Fruit fly (Drosophila melanogaster): ENCODE data around the gene Eig71Eb.
A peak's percentile ranks its signal among the peaks of the same experiment; 100 is the strongest.

Eig71Eb gene

dm6 chr3L:15665741-15666140 is 16.0 kb downstream of the Eig71Eb start:
- TF ChIP-seq noc (tag; optimal IDR thresholded peaks at IDR 0.05), result no peak

dm6 chr3L:15669939-15670338 is 20.2 kb downstream of the Eig71Eb start:
- no peak for TF ChIP-seq noc (tag; optimal IDR thresholded peaks at IDR 0.05)

- TF ChIP-seq noc (tag; optimal IDR thresholded peaks at IDR 0.05), result no peak
These were observed 20.7 kb downstream of the Eig71Eb start for dm6 chr3L:15670455-15670854.

DNA sequence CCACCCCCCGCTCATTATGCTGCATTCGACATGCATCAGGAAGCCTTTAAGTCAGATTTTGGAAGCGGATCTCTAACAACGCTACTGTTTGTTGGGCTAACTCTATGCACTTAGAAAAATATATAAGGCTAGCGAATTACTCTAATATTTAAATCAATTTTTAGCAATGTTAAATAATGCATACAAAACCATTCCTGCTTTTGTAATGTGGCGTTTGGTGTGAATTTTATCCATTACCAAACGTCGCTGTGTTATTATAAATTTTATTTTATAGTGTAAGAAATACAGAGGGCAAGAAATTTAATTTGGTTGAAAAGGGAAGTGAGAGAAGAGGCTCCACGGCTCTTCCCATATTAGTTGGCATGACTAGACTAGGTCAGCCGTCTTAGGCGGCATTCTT is 23.1 kb downstream of the Eig71Eb start:
- no peak for TF ChIP-seq noc (tag; optimal IDR thresholded peaks at IDR 0.05)

DNA sequence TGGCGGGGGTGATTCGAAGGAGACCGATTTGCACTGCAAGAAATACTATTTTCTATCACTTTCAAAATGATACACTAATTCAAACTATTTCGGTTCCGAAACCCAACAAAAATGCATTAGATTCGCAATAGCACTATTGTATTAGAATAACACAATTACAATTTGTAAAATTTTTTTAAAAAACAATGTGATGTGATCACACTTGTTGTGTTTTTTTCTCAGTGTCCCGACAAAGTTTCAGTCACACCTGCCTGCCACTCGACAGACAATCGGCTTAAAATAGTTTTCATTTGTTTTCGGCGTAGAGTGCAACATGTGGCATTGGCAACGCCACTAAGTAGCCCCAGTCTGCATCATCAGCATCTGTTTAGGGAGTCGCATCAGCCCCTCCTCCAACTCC is 25.4 kb downstream of the Eig71Eb start:
- TF ChIP-seq noc (tag; optimal IDR thresholded peaks at IDR 0.05), result no peak

DNA sequence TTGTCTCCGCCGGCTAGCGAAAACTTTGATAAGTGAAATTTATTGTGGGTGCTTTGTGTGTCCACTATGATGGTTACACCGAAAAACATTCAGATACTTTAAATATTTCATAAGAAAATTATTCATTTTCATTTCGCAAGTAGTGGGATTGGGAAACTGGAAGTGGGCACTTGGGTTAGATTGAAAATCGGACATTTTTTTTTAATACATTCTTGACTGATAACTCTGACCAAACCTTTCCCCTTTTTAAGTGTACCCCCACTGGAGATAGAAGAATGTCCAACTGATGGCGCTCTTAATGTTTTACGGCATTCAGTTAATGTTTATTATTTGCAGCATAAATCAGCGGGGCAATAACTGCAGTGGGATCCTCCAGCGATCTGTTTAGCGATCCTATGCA is 27.9 kb downstream of the Eig71Eb start:
- TF ChIP-seq noc (tag; optimal IDR thresholded peaks at IDR 0.05), result no peak

DNA sequence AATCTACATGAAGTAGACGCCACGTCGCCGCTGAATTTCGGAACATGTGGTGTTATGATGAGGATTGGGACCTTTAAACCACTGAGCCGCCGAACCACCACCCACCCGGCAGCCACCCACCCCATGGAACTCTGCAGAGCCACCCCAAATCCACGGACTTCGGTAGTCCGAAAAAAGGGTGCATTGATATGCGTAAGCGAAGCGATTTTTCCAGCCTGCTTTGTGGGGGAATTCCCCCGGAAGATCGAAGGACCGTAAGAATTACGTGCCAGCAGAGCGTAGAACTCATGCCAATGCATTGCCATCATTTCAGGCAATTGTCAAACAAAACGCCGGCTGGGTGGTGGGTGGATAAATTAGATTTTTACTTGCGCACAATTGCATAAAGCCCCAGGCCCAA is 28.5 kb downstream of the Eig71Eb start:
- TF ChIP-seq noc (tag; optimal IDR thresholded peaks at IDR 0.05), result no peak

dm6 chr3L:15679420-15679819 is 29.7 kb downstream of the Eig71Eb start, which contains the start of gene CG7304:
CG7304 (plus strand) TSS chr3L:15679720.
- no peak for TF ChIP-seq noc (tag; optimal IDR thresholded peaks at IDR 0.05)

DNA sequence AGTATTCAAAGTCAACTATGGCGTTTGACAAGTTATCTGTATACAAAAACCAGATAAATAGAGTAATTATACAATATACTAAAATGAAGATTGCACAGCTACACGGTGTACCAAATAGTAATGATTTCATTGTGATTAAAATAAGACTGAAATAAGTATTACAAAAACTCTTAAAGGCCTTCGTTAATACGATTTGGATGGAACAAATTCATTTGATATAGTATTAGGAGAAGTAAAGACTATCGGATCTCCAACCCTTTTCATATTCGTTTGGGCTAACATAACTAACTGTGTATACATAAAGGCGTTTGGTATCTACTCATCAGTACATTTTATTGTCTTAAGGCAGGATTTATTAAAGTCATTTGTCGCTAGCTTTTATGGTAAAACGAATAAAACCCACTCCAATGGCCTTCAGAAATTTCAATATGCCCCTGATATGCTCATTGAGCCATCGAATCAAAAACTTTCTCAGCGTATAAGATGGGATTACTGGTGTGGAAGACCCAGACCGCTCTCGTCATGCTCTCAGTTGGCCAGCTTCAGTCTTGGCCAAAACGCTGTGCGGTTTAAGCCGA is 33.7 kb downstream of the Eig71Eb start, which contains the start of the genes CG7579 and Pgant8:
TSS of gene CG7579 (minus strand) at position 101 of the 578 bp plus-strand sequence.
TSS of gene Pgant8 (plus strand) at position 528 of the 578 bp plus-strand sequence.
- TF ChIP-seq noc (tag; optimal IDR thresholded peaks at IDR 0.05), result no peak

- no peak for TF ChIP-seq noc (tag; optimal IDR thresholded peaks at IDR 0.05)
These were observed 34.3 kb downstream of the Eig71Eb start for dm6 chr3L:15684017-15684416.

DNA sequence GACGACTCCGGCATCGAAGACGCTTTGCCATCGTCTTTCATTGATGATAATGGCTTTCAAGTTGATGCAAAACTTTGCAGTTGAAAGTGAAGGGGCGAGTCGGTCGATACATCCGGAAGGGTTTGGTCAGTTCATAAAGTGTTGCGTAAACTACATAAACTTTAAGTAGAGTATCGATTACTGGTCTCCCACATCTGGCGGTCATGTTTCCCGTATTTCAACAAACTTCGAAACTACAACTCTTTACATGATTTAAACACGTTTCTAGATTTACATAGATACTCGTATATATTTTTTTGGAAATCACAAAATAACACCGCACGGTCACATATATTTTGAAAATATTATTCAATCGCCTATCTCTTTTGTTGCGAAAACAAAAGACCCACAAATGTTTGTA is 38.1 kb downstream of the Eig71Eb start, which contains the start of gene CG34452:
TSS of gene CG34452 (minus strand) at position 101 of the 400 bp plus-strand sequence.
- no peak for TF ChIP-seq noc (tag; optimal IDR thresholded peaks at IDR 0.05)

dm6 chr3L:15689518-15689917 is 39.8 kb downstream of the Eig71Eb start:
- TF ChIP-seq noc (tag; optimal IDR thresholded peaks at IDR 0.05), result peak; percentile 48

DNA sequence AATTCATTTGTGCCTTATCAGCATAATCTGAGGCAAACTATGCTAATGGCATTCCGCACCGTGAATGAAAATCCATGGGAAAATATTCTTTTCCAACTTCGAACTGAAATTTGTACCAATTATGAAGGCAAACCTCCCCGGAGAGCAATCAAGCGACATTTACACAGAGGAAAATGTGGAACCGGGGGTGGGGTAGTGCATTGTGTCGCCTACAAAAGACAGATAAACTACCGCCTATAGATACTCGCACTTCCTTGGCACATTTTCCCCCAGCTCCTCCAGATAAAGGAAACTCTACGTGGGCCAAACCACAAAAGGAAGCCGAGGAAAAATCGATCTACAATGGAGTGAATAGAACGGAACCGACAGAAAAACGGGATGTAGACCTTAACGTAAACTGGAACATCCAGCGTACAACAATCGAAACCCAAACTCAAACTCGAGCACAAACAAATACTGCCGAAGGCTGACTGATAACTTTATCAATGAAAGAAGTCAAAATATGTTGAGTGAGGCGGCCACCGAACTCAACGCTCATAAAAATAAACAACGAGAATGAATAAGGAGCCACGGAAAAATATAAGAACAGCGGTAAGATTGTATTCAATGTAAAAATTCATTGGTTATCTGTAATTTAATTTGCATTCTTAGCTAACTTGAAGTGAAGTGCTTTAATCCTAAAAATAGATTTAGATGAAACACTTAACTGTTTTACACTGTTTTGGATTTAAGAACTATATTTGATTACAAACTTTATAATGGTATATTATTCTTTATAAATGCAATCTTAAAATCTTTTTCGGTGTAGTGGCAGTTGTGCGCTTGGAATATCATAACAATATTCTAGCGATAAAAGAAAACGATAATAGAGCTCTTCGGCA is 41.2 kb downstream of the Eig71Eb start:
- TF ChIP-seq noc (tag; optimal IDR thresholded peaks at IDR 0.05), result peak; percentile 31

DNA sequence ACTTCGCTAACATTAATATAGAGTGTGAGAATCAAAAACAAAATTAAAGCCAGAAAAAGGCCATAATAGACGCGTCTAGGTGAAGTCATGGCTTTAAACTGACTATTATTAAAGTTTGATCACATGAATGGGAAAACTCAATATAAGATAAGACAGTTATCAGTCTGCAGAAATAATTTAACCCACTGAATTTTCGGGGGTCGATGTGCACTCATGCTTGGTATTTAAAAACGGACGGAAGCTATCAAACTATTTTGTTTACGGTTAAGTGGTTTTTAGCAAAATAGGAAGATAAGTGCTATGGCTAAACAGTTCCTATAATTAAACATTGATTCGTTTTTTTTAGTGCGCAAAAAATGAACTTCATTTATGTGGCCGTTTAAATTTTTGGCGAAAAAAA is 42.2 kb downstream of the Eig71Eb start, which contains the start of gene CG34451:
TSS of gene CG34451 (minus strand) at position 101 of the 400 bp plus-strand sequence.
- no peak for TF ChIP-seq noc (tag; optimal IDR thresholded peaks at IDR 0.05)

dm6 chr3L:15692388-15692787 is 42.7 kb downstream of the Eig71Eb start:
- no peak for TF ChIP-seq noc (tag; optimal IDR thresholded peaks at IDR 0.05)

dm6 chr3L:15692794-15693532 is 43.2 kb downstream of the Eig71Eb start:
- TF ChIP-seq noc (tag; optimal IDR thresholded peaks at IDR 0.05), result no peak
